Worm (Caenorhabditis elegans): ENCODE measurements around the gene T09B9.3.

ce11 chrX:9798530-9798929 lies 37.4 kb upstream of the T09B9.3 start, which contains the start of gene F36G3.3:
- TF ChIP-seq unc-62 (GFP tag; optimal IDR thresholded peaks at IDR 0.05) (no peak), mdl-1 (tag; optimal IDR thresholded peaks at IDR 0.05) (no peak), lsy-2 (tag; optimal IDR thresholded peaks at IDR 0.05) (peak in 1 of 2 experiments; percentile 12), lin-35 (GFP tag; optimal IDR thresholded peaks at IDR 0.05) (no peak), tlp-1 (tag; optimal IDR thresholded peaks at IDR 0.05) (no peak), nhr-237 (tag; optimal IDR thresholded peaks at IDR 0.05) (no peak), ama-1 (optimal IDR thresholded peaks at IDR 0.05) (no peak), mep-1 (tag; optimal IDR thresholded peaks at IDR 0.05) (no peak), ceh-82 (tag; optimal IDR thresholded peaks at IDR 0.05) (peak in 1 of 3 experiments; percentile 27), skn-1 (tag; optimal IDR thresholded peaks at IDR 0.05) (no peak), dsc-1 (tag; optimal IDR thresholded peaks at IDR 0.05) (no peak), zag-1 (tag; optimal IDR thresholded peaks at IDR 0.05) (no peak), nhr-76 (tag; optimal IDR thresholded peaks at IDR 0.05) (no peak)

Measured in whole organism, L1 larva.